Comparison of ENCODE assay signal across 1 worm cellular context in genomic region chrIII:793595-793994, ce11.
A peak's percentile ranks its signal among the peaks of the same experiment; 100 is the strongest.
TF ChIP-seq lines count a peak whose summit lies in the region.

snt-2 (minus strand) TSS chrIII:793733.

TF ChIP-seq in whole organism, L4 larva, 104 proteins besides CTCF, POLR2A, EP300 and RAD21 (continued from another document):
- TF ChIP-seq lim-7 (GFP tag; IDR thresholded peaks at IDR 0.05; lab: Robert Waterston, UW) (no peak), mdt-29 (GFP tag; IDR thresholded peaks at IDR 0.05; lab: Robert Waterston, UW) (0 out of 2 replicates have a peak, but pooled peaks have one; percentile 26), php-3 (GFP tag; IDR thresholded peaks at IDR 0.05; lab: Robert Waterston, UW) (no peak), saeg-2 (GFP tag; IDR thresholded peaks at IDR 0.05; lab: Robert Waterston, UW) (no peak), rbr-2 (tag; optimal IDR thresholded peaks at IDR 0.05; lab: Kevin White, UChicago) (peak; percentile 78), lin-29 (GFP tag; IDR thresholded peaks at IDR 0.05; lab: Robert Waterston, UW) (no peak), dmd-6 (GFP tag; IDR thresholded peaks at IDR 0.05; lab: Robert Waterston, UW) (peak; percentile 36), dmd-9 (GFP tag; IDR thresholded peaks at IDR 0.05; lab: Robert Waterston, UW) (peak; percentile 46; the same call in 1 of the 2 replicates), duxl-1 (tag; optimal IDR thresholded peaks at IDR 0.05; lab: Kevin White, UChicago; ENCODE audit: poor library complexity) (peak; percentile 42), ceh-28 (tag; optimal IDR thresholded peaks at IDR 0.05; lab: Kevin White, UChicago) (no peak), lin-15B (tag; optimal IDR thresholded peaks at IDR 0.05; lab: Kevin White, UChicago) (peak; percentile 14), daf-12 (tag; optimal IDR thresholded peaks at IDR 0.05; lab: Kevin White, UChicago) (no peak), skn-1 (tag; optimal IDR thresholded peaks at IDR 0.05; lab: Kevin White, UChicago) (no peak)
